Fruit fly (Drosophila melanogaster) Kc167 (cell line): ENCODE data around the gene Trxr1.

Experiments
- Myc ChIP-seq: fragments of >200 bp; optimal IDR thresholded peaks from 2 replicates; lab custom pipeline; 2017; ENCODE audit warnings: missing external identifiers
- Sin3A ChIP-seq: fragments of >200 bp; optimal IDR thresholded peaks from 2 replicates; lab custom pipeline; 2018; ENCODE audit warnings: missing external identifiers
- h ChIP-seq: fragments of >200 bp; optimal IDR thresholded peaks from 3 replicates; lab custom pipeline; 2018; ENCODE audit warnings: missing external identifiers
- insv ChIP-seq: fragments of >200 bp; optimal IDR thresholded peaks from 3 replicates; lab custom pipeline; 2018; ENCODE audit warnings: missing external identifiers
- psq ChIP-seq: fragments of >200 bp; optimal IDR thresholded peaks from 2 replicates; lab custom pipeline; 2017; ENCODE audit warnings: missing external identifiers
- ttk ChIP-seq: sonication (Bioruptor generic); optimal IDR thresholded peaks from 2 replicates; lab custom pipeline; 2017; ENCODE audit warnings: missing external identifiers

The Trxr1 gene

dm6 chrX:8207054-8207453 lies 35.3 kb upstream of the Trxr1 start:
- no peak for TF ChIP-seq psq (lab: Kevin White, UChicago)
- TF ChIP-seq Myc (lab: Kevin White, UChicago) = no peak
- no peak for TF ChIP-seq h (lab: Kevin White, UChicago)
- TF ChIP-seq insv (lab: Kevin White, UChicago) = no peak
- no peak for TF ChIP-seq ttk (lab: Kevin White, UChicago)
- TF ChIP-seq Sin3A (lab: Kevin White, UChicago) = no peak

dm6 chrX:8210632-8211031 lies 31.7 kb upstream of the Trxr1 start:
- TF ChIP-seq Myc (lab: Kevin White, UChicago) = no peak
- TF ChIP-seq psq (lab: Kevin White, UChicago) = no peak
- no peak for TF ChIP-seq Sin3A (lab: Kevin White, UChicago)
- no peak for TF ChIP-seq ttk (lab: Kevin White, UChicago)
- TF ChIP-seq h (lab: Kevin White, UChicago) = no peak
- TF ChIP-seq insv (lab: Kevin White, UChicago) = no peak

- TF ChIP-seq Sin3A (lab: Kevin White, UChicago) (no peak), insv (lab: Kevin White, UChicago) (no peak), psq (lab: Kevin White, UChicago) (no peak), Myc (lab: Kevin White, UChicago) (no peak), h (lab: Kevin White, UChicago) (no peak), ttk (lab: Kevin White, UChicago) (no peak)
These were observed 31.1 kb upstream of the Trxr1 start for dm6 chrX:8211094-8211730.

- no peak for TF ChIP-seq h (lab: Kevin White, UChicago)
- TF ChIP-seq psq (lab: Kevin White, UChicago) = no peak
- TF ChIP-seq insv (lab: Kevin White, UChicago) = no peak
- no peak for TF ChIP-seq Sin3A (lab: Kevin White, UChicago)
- TF ChIP-seq Myc (lab: Kevin White, UChicago) = no peak
- no peak for TF ChIP-seq ttk (lab: Kevin White, UChicago)
These were observed 30.4 kb upstream of the Trxr1 start for dm6 chrX:8211731-8212468.

- TF ChIP-seq Myc (lab: Kevin White, UChicago) (no peak), ttk (lab: Kevin White, UChicago) (no peak), Sin3A (lab: Kevin White, UChicago) (no peak), h (lab: Kevin White, UChicago) (no peak), psq (lab: Kevin White, UChicago) (no peak), insv (lab: Kevin White, UChicago) (no peak)
These were observed 28.3 kb upstream of the Trxr1 start for dm6 chrX:8214017-8214416.

dm6 chrX:8215094-8215854 lies 27.1 kb upstream of the Trxr1 start:
- TF ChIP-seq insv (lab: Kevin White, UChicago) (no peak), Sin3A (lab: Kevin White, UChicago) (no peak), h (lab: Kevin White, UChicago) (no peak), ttk (lab: Kevin White, UChicago) (no peak), Myc (lab: Kevin White, UChicago) (no peak), psq (lab: Kevin White, UChicago) (no peak)

dm6 chrX:8215855-8216586 lies 26.3 kb upstream of the Trxr1 start:
- TF ChIP-seq insv (lab: Kevin White, UChicago) (no peak), Myc (lab: Kevin White, UChicago) (no peak), h (lab: Kevin White, UChicago) (no peak), Sin3A (lab: Kevin White, UChicago) (no peak), ttk (lab: Kevin White, UChicago) (no peak), psq (lab: Kevin White, UChicago) (no peak)

dm6 chrX:8227942-8228341 lies 14.4 kb upstream of the Trxr1 start:
- TF ChIP-seq insv (lab: Kevin White, UChicago) (no peak), Myc (lab: Kevin White, UChicago) (no peak), h (lab: Kevin White, UChicago) (no peak), ttk (lab: Kevin White, UChicago) (no peak), psq (lab: Kevin White, UChicago) (no peak), Sin3A (lab: Kevin White, UChicago) (no peak)

dm6 chrX:8229918-8230699 lies 12.2 kb upstream of the Trxr1 start:
- TF ChIP-seq Sin3A (lab: Kevin White, UChicago) (no peak), ttk (lab: Kevin White, UChicago) (no peak), Myc (lab: Kevin White, UChicago) (no peak), psq (lab: Kevin White, UChicago) (no peak), insv (lab: Kevin White, UChicago) (no peak), h (lab: Kevin White, UChicago) (no peak)
